Fruit fly (Drosophila melanogaster) whole organism, prepupa: Measurements from ENCODE around the gene Mkrn1.

ENCODE experiments used
- Blimp-1 ChIP-seq: fragments of 200-800 bp; sonication (Bioruptor generic); optimal IDR thresholded peaks from 3 replicates; lab custom pipeline; 2017; ENCODE audit warnings: missing biosample characterization, missing genetic modification characterization, mild to moderate bottlenecking, moderate library complexity, missing genetic modification reagents
- CG10631 ChIP-seq: fragments of 200-800 bp; sonication (Bioruptor generic); optimal IDR thresholded peaks from 2 replicates; lab custom pipeline; 2016; ENCODE audit warnings: missing biosample characterization, missing genetic modification characterization
- CG11762 ChIP-seq: fragments of 200-800 bp; sonication (Bioruptor generic); optimal IDR thresholded peaks from 3 replicates; lab custom pipeline; 2016; ENCODE audit warnings: missing biosample characterization, missing genetic modification characterization; ENCODE audit not compliant: insufficient read depth
- CG11902 ChIP-seq: fragments of 200-800 bp; sonication (Bioruptor generic); optimal IDR thresholded peaks from 3 replicates; lab custom pipeline; 2016; ENCODE audit warnings: missing biosample characterization, missing genetic modification characterization
- CG15336 ChIP-seq: fragments of 200-800 bp; sonication (Bioruptor generic); IDR thresholded peaks from 2 replicates; pipeline ENCODE4 v1.3.6; 2022; ENCODE audit warnings: missing biosample characterization, missing genetic modification characterization
- CG1621 ChIP-seq: fragments of 200-800 bp; sonication (Bioruptor generic); optimal IDR thresholded peaks from 3 replicates; lab custom pipeline; 2018; ENCODE audit warnings: missing biosample characterization, mild to moderate bottlenecking, missing genetic modification characterization
- CG16779 ChIP-seq: fragments of 200-800 bp; sonication (Bioruptor generic); optimal IDR thresholded peaks from 3 replicates; lab custom pipeline; 2017; ENCODE audit warnings: missing biosample characterization, mild to moderate bottlenecking, missing genetic modification characterization
- CG3032 ChIP-seq: fragments of 200-800 bp; optimal IDR thresholded peaks from 2 replicates; lab custom pipeline; 2019; ENCODE audit warnings: missing biosample characterization, mild to moderate bottlenecking, missing genetic modification characterization, moderate library complexity
- CG31627 ChIP-seq: fragments of 200-800 bp; sonication (Bioruptor generic); optimal IDR thresholded peaks from 3 replicates; lab custom pipeline; 2016; ENCODE audit warnings: missing biosample characterization, missing genetic modification characterization
- CG34406 ChIP-seq: fragments of 200-800 bp; sonication (Bioruptor generic); optimal IDR thresholded peaks from 3 replicates; lab custom pipeline; 2016; ENCODE audit warnings: missing biosample characterization, missing genetic modification characterization
- CG3919 ChIP-seq: fragments of 200-800 bp; sonication (Bioruptor generic); optimal IDR thresholded peaks from 3 replicates; lab custom pipeline; 2016; ENCODE audit warnings: missing biosample characterization, missing genetic modification characterization
- CG4318 ChIP-seq: fragments of 200-800 bp; sonication (Bioruptor generic); optimal IDR thresholded peaks from 3 replicates; lab custom pipeline; 2017; ENCODE audit warnings: missing biosample characterization, mild to moderate bottlenecking, missing genetic modification characterization
- CG6163 ChIP-seq: fragments of 200-800 bp; sonication (Bioruptor generic); IDR thresholded peaks from 3 replicates; pipeline ENCODE4 v1.3.6; 2022; ENCODE audit warnings: missing biosample characterization, missing genetic modification characterization
- CG6276 ChIP-seq: fragments of 200-800 bp; sonication (Bioruptor generic); optimal IDR thresholded peaks from 2 replicates; lab custom pipeline; 2017; ENCODE audit warnings: missing biosample characterization, mild to moderate bottlenecking, missing genetic modification characterization
- CG6808 ChIP-seq: fragments of 200-800 bp; sonication (Bioruptor generic); optimal IDR thresholded peaks from 3 replicates; lab custom pipeline; 2017; ENCODE audit warnings: missing biosample characterization, missing genetic modification characterization, mild to moderate bottlenecking, moderate library complexity, missing genetic modification reagents
- CG8119 ChIP-seq: fragments of 200-800 bp; sonication (Bioruptor generic); IDR thresholded peaks from 3 replicates; pipeline ENCODE4 v1.3.6; 2022; ENCODE audit warnings: missing biosample characterization, missing genetic modification characterization
- CG8319 ChIP-seq: fragments of 200-800 bp; sonication (Bioruptor generic); optimal IDR thresholded peaks from 3 replicates; lab custom pipeline; 2016; ENCODE audit warnings: missing biosample characterization, missing genetic modification characterization
- CG9139 ChIP-seq: fragments of 200-800 bp; sonication (Bioruptor generic); optimal IDR thresholded peaks from 3 replicates; lab custom pipeline; 2017; ENCODE audit warnings: missing biosample characterization, mild to moderate bottlenecking, missing genetic modification characterization
- Eip93F ChIP-seq: fragments of 200-800 bp; sonication (Bioruptor generic); optimal IDR thresholded peaks from 2 replicates; lab custom pipeline; 2016; ENCODE audit warnings: missing biosample characterization, mild to moderate bottlenecking, missing genetic modification characterization
- Ets21C ChIP-seq: fragments of 200-800 bp; sonication (Bioruptor generic); optimal IDR thresholded peaks from 3 replicates; lab custom pipeline; 2016; ENCODE audit warnings: missing biosample characterization, missing genetic modification characterization
- Ets96B ChIP-seq: fragments of 200-800 bp; optimal IDR thresholded peaks from 2 replicates; lab custom pipeline; 2019; ENCODE audit warnings: missing biosample characterization, mild to moderate bottlenecking, missing genetic modification characterization, moderate library complexity
- Gug ChIP-seq: fragments of 200-800 bp; sonication (Bioruptor generic); IDR thresholded peaks from 2 replicates; pipeline ENCODE4 v1.3.6; 2022; ENCODE audit warnings: missing biosample characterization, missing genetic modification characterization
- Hr39 ChIP-seq: fragments of 200-800 bp; sonication (Bioruptor generic); optimal IDR thresholded peaks from 2 replicates; lab custom pipeline; 2016; ENCODE audit warnings: missing biosample characterization, missing genetic modification characterization
- Hr4 ChIP-seq: fragments of 200-800 bp; sonication (Bioruptor generic); optimal IDR thresholded peaks from 3 replicates; lab custom pipeline; 2016; ENCODE audit warnings: missing biosample characterization, missing genetic modification characterization
- Met ChIP-seq: fragments of 200-800 bp; sonication (Bioruptor generic); optimal IDR thresholded peaks from 3 replicates; lab custom pipeline; 2016; ENCODE audit warnings: missing biosample characterization, missing genetic modification characterization
- Smox ChIP-seq: fragments of 200-800 bp; sonication (Bioruptor generic); optimal IDR thresholded peaks from 3 replicates; lab custom pipeline; 2016; ENCODE audit warnings: missing biosample characterization, missing genetic modification characterization
- Sox102F ChIP-seq: fragments of 200-800 bp; sonication (Bioruptor generic); optimal IDR thresholded peaks from 2 replicates; lab custom pipeline; 2016; ENCODE audit warnings: missing biosample characterization, mild to moderate bottlenecking, missing genetic modification characterization
- Sox15 ChIP-seq: fragments of 200-800 bp; sonication (Bioruptor generic); optimal IDR thresholded peaks from 3 replicates; lab custom pipeline; 2016; ENCODE audit warnings: missing biosample characterization, missing genetic modification characterization
- achi ChIP-seq: fragments of 200-800 bp; sonication (Bioruptor generic); optimal IDR thresholded peaks from 3 replicates; lab custom pipeline; 2016; ENCODE audit warnings: missing biosample characterization, missing genetic modification characterization
- acj6 ChIP-seq: fragments of 200-800 bp; sonication (Bioruptor generic); optimal IDR thresholded peaks from 3 replicates; lab custom pipeline; 2016; ENCODE audit warnings: missing biosample characterization, missing genetic modification characterization
- cyc ChIP-seq: fragments of 200-800 bp; sonication (Bioruptor generic); optimal IDR thresholded peaks from 3 replicates; lab custom pipeline; 2016; ENCODE audit warnings: missing biosample characterization, missing genetic modification characterization
- dsx ChIP-seq: fragments of 200-800 bp; optimal IDR thresholded peaks from 3 replicates; lab custom pipeline; 2019; ENCODE audit warnings: missing biosample characterization, mild to moderate bottlenecking, missing genetic modification characterization, moderate library complexity; ENCODE audit not compliant: poor library complexity, severe bottlenecking
- eg ChIP-seq: fragments of 200-800 bp; sonication (Bioruptor generic); IDR thresholded peaks from 3 replicates; pipeline ENCODE4 v1.3.6; 2022; ENCODE audit warnings: missing biosample characterization, missing genetic modification characterization
- esn ChIP-seq: fragments of 200-800 bp; sonication (Bioruptor generic); optimal IDR thresholded peaks from 2 replicates; lab custom pipeline; 2016; ENCODE audit warnings: missing biosample characterization, mild to moderate bottlenecking, missing genetic modification characterization, moderate library complexity
- fd59A ChIP-seq: fragments of 200-800 bp; sonication (Bioruptor generic); optimal IDR thresholded peaks from 2 replicates; lab custom pipeline; 2017; ENCODE audit warnings: missing biosample characterization, mild to moderate bottlenecking, missing genetic modification characterization, missing genetic modification reagents
- fd85E ChIP-seq: fragments of 200-800 bp; sonication (Bioruptor generic); optimal IDR thresholded peaks from 3 replicates; lab custom pipeline; 2016; ENCODE audit warnings: missing biosample characterization, missing genetic modification characterization
- lz ChIP-seq: fragments of 200-800 bp; sonication (Bioruptor generic); optimal IDR thresholded peaks from 3 replicates; lab custom pipeline; 2016; ENCODE audit warnings: missing biosample characterization, missing genetic modification characterization
- pdm3 ChIP-seq: fragments of 200-800 bp; sonication (Bioruptor generic); optimal IDR thresholded peaks from 3 replicates; lab custom pipeline; 2016; ENCODE audit warnings: missing biosample characterization, missing genetic modification characterization
- salr ChIP-seq, 2 experiments: fragments of 200-800 bp; sonication (Bioruptor generic); optimal IDR thresholded peaks; 3 replicates each; lab custom pipeline; 2016 to 2018; ENCODE audit warnings: missing biosample characterization in 2 of 2, missing genetic modification characterization in 2 of 2, mild to moderate bottlenecking in 1 of 2
- ss ChIP-seq, 2 experiments: fragments of 200-800 bp; sonication (Bioruptor generic); optimal IDR thresholded peaks; 2 replicates in 1 of 2; 3 replicates in 1 of 2; lab custom pipeline; 2017 to 2018; ENCODE audit warnings: mild to moderate bottlenecking in 2 of 2, missing biosample characterization in 2 of 2, missing genetic modification characterization in 2 of 2, moderate library complexity in 1 of 2
- svp ChIP-seq: fragments of 200-800 bp; sonication (Bioruptor generic); peaks from one replicate; lab custom pipeline; 2016; ENCODE audit warnings: missing biosample characterization, missing genetic modification characterization
- topi ChIP-seq: fragments of 200-800 bp; sonication (Bioruptor generic); optimal IDR thresholded peaks from 3 replicates; lab custom pipeline; 2016; ENCODE audit warnings: missing biosample characterization, missing genetic modification characterization
- vri ChIP-seq: fragments of 200-800 bp; sonication (Bioruptor generic); optimal IDR thresholded peaks from 3 replicates; lab custom pipeline; 2016; ENCODE audit warnings: missing biosample characterization, mild to moderate bottlenecking, missing genetic modification characterization

The Mkrn1 gene

dm6 chr3L:21581984-21582383 lies 48.5 kb upstream of the Mkrn1 start (continued):
- TF ChIP-seq eg (no peak), CG15336 (GFP tag; lab: Robert Waterston, UW) (no peak), acj6 (no peak), CG3919 (GFP tag; lab: Kevin White, UChicago) (peak; percentile 2), Ets96B (tag; lab: Kevin White, UChicago) (peak; percentile 28), CG4318 (no peak), fd59A (GFP tag; lab: Kevin White, UChicago) (peak; percentile 3), CG1621 (no peak), Hr39 (GFP tag; lab: Kevin White, UChicago) (no peak), CG6808 (GFP tag; lab: Kevin White, UChicago) (peak; percentile 29), CG6163 (GFP tag; lab: Robert Waterston, UW) (no peak), CG34406 (GFP tag; lab: Kevin White, UChicago) (peak; percentile 11)

dm6 chr3L:21574296-21574745 lies 40.8 kb upstream of the Mkrn1 start:
- TF ChIP-seq ss (GFP tag; optimal IDR thresholded peaks at IDR 0.05; lab: Kevin White, UChicago) (no peak), esn (GFP tag; lab: Kevin White, UChicago) (peak; percentile 27), dsx (no peak)
- TF ChIP-seq, all 60 proteins: peak for 1

- TF ChIP-seq fd85E (GFP tag; lab: Kevin White, UChicago) (no peak), Sox102F (GFP tag; lab: Kevin White, UChicago) (no peak), vri (no peak), Smox (GFP tag; lab: Kevin White, UChicago) (no peak), salr (GFP tag; optimal IDR thresholded peaks at IDR 0.05; lab: Kevin White, UChicago) (no peak), CG1621 (no peak), CG11762 (GFP tag; lab: Kevin White, UChicago) (no peak), CG6808 (GFP tag; lab: Kevin White, UChicago) (no peak), svp (no peak), Met (no peak), Gug (GFP tag; lab: Robert Waterston, UW) (no peak), CG8119 (GFP tag; lab: Robert Waterston, UW) (no peak), CG3919 (GFP tag; lab: Kevin White, UChicago) (no peak), achi (no peak), CG16779 (no peak), CG31627 (GFP tag; lab: Kevin White, UChicago) (no peak)
These were observed 40.3 kb upstream of the Mkrn1 start, which contains the start of gene EMC10 for dm6 chr3L:21573831-21574230. EMC10 (plus strand) TSS chr3L:21574131.

- peak; percentile 71 for TF ChIP-seq CG31627 (GFP tag; lab: Kevin White, UChicago)
- peak; percentile 71 for TF ChIP-seq esn (GFP tag; lab: Kevin White, UChicago)
- TF ChIP-seq CG6276 (GFP tag; lab: Kevin White, UChicago): no peak
- peak; percentile 51 for TF ChIP-seq Eip93F (GFP tag; lab: Kevin White, UChicago)
- no peak for TF ChIP-seq achi
- peak; percentile 53 for TF ChIP-seq cyc (GFP tag; lab: Kevin White, UChicago)
- TF ChIP-seq Hr4 (GFP tag; lab: Kevin White, UChicago): peak; percentile 75
- TF ChIP-seq CG3032: peak; percentile 60
- TF ChIP-seq pdm3 (GFP tag; lab: Kevin White, UChicago): no peak
- peak; percentile 0 for TF ChIP-seq CG11762 (GFP tag; lab: Kevin White, UChicago)
- TF ChIP-seq CG8319 (GFP tag; lab: Kevin White, UChicago): peak; percentile 5
- no peak for TF ChIP-seq CG9139 (GFP tag; lab: Kevin White, UChicago)
- no peak for TF ChIP-seq vri
- TF ChIP-seq Sox15 (GFP tag; lab: Kevin White, UChicago): peak; percentile 48
- TF ChIP-seq eg: no peak
- peak; percentile 52 for TF ChIP-seq Ets21C (GFP tag; lab: Kevin White, UChicago)
- no peak for TF ChIP-seq Hr39 (GFP tag; lab: Kevin White, UChicago)
- peak; percentile 62 for TF ChIP-seq topi
- peak in 1 of 2 experiments; percentile 37 for TF ChIP-seq salr (GFP tag; optimal IDR thresholded peaks at IDR 0.05; lab: Kevin White, UChicago)
- no peak for TF ChIP-seq CG16779
- peak; percentile 63 for TF ChIP-seq acj6
- peak; percentile 60 for TF ChIP-seq CG10631
- TF ChIP-seq fd85E (GFP tag; lab: Kevin White, UChicago): no peak
- 0 out of 2 replicates have a peak, but pooled peaks have one; percentile 16 for TF ChIP-seq CG15336 (GFP tag; lab: Robert Waterston, UW)
- no peak for TF ChIP-seq Blimp-1 (GFP tag; lab: Kevin White, UChicago)
- no peak for TF ChIP-seq svp
- TF ChIP-seq CG3919 (GFP tag; lab: Kevin White, UChicago): no peak
- peak; percentile 18 for TF ChIP-seq CG11902 (GFP tag; lab: Kevin White, UChicago)
- TF ChIP-seq lz (GFP tag; lab: Kevin White, UChicago): peak; percentile 69
- no peak for TF ChIP-seq Ets96B (tag; lab: Kevin White, UChicago)
These were observed 35.4 kb upstream of the Mkrn1 start, which contains the start of the genes CRIF and SMC5 for dm6 chr3L:21568848-21569372. CRIF (minus strand) TSS chr3L:21568898. SMC5 (plus strand) TSS chr3L:21569176.
